Fruit fly (Drosophila melanogaster): ENCODE results near the gene CG5292.

dm6 chr3R:17122796-17123504, 28.7 kb upstream of the CG5292 start:
- peak in 1 of 2 experiments; percentile 78 for TF ChIP-seq foxo (GFP tag; optimal IDR thresholded peaks at IDR 0.05)
- no peak for TF ChIP-seq Hr78 (GFP tag; optimal IDR thresholded peaks at IDR 0.05)
- no peak for TF ChIP-seq pan (optimal IDR thresholded peaks at IDR 0.05)
- no peak for TF ChIP-seq Abd-B (GFP tag; optimal IDR thresholded peaks at IDR 0.05)
- no peak for TF ChIP-seq CG32264 (GFP tag; optimal IDR thresholded peaks at IDR 0.05)
